Fruit fly (Drosophila melanogaster) whole organism, embryonic: Measurements from ENCODE around the gene CG6931.

Experiments
- Abd-B ChIP-seq: fragments of 200-800 bp; sonication (Bioruptor generic); optimal IDR thresholded peaks from 2 replicates; lab custom pipeline; 2018; ENCODE audit warnings: missing biosample characterization, mild to moderate bottlenecking, missing genetic modification characterization, moderate library complexity
- Aef1 ChIP-seq: fragments of 200-800 bp; sonication (Bioruptor generic); IDR thresholded peaks from 3 replicates; pipeline ENCODE4 v1.3.6; 2022; ENCODE audit warnings: missing biosample characterization, missing genetic modification characterization
- Atf3 ChIP-seq: fragments of 200-800 bp; sonication (Bioruptor generic); optimal IDR thresholded peaks from 3 replicates; lab custom pipeline; 2016; ENCODE audit warnings: missing biosample characterization, missing genetic modification characterization
- Bteb2 ChIP-seq: fragments of 200-800 bp; sonication (Bioruptor generic); optimal IDR thresholded peaks from 2 replicates; lab custom pipeline; 2016; ENCODE audit warnings: missing biosample characterization, missing genetic modification characterization
- CG10267 ChIP-seq: fragments of 200-800 bp; sonication (Bioruptor generic); optimal IDR thresholded peaks from 2 replicates; lab custom pipeline; 2018; ENCODE audit warnings: missing biosample characterization, mild to moderate bottlenecking, missing genetic modification characterization, moderate library complexity
- CG11398 ChIP-seq: fragments of 200-800 bp; sonication (Bioruptor generic); optimal IDR thresholded peaks from 2 replicates; lab custom pipeline; 2016; ENCODE audit warnings: missing biosample characterization, missing genetic modification characterization
- CG12236 ChIP-seq: fragments of 200-800 bp; sonication (Bioruptor generic); optimal IDR thresholded peaks from 2 replicates; lab custom pipeline; 2016; ENCODE audit warnings: missing biosample characterization, missing genetic modification characterization
- CG1233 ChIP-seq: fragments of 200-800 bp; sonication (Bioruptor generic); optimal IDR thresholded peaks from 4 replicates; lab custom pipeline; 2018; ENCODE audit warnings: missing biosample characterization, mild to moderate bottlenecking, missing genetic modification characterization
- CG12942 ChIP-seq: fragments of 200-800 bp; sonication (Bioruptor generic); optimal IDR thresholded peaks from 3 replicates; lab custom pipeline; 2016; ENCODE audit warnings: missing biosample characterization, missing genetic modification characterization
- CG13287 ChIP-seq: fragments of 200-800 bp; sonication (Bioruptor generic); IDR thresholded peaks from 2 replicates; pipeline ENCODE4 v1.3.6; 2022; ENCODE audit warnings: missing biosample characterization, missing genetic modification characterization; ENCODE audit not compliant: partially characterized antibody
- CG14710 ChIP-seq: fragments of 200-800 bp; sonication (Bioruptor generic); optimal IDR thresholded peaks from 3 replicates; lab custom pipeline; 2019; ENCODE audit warnings: missing biosample characterization, mild to moderate bottlenecking, missing genetic modification characterization, moderate library complexity
- CG16779 ChIP-seq: fragments of 200-800 bp; sonication (Bioruptor generic); IDR thresholded peaks from 2 replicates; pipeline ENCODE4 v1.3.6; 2022; ENCODE audit warnings: missing biosample characterization, missing genetic modification characterization
- CG2116 ChIP-seq: fragments of 200-800 bp; sonication (Bioruptor generic); optimal IDR thresholded peaks from 3 replicates; lab custom pipeline; 2018; ENCODE audit warnings: missing biosample characterization, mild to moderate bottlenecking, missing genetic modification characterization
- CG2129 ChIP-seq: fragments of 200-800 bp; sonication (Bioruptor generic); IDR thresholded peaks from 2 replicates; pipeline ENCODE4 v1.3.6; 2022; ENCODE audit warnings: missing biosample characterization, missing genetic modification characterization; ENCODE audit not compliant: partially characterized antibody
- CG2712 ChIP-seq: fragments of 200-800 bp; optimal IDR thresholded peaks from 3 replicates; lab custom pipeline; 2019; ENCODE audit warnings: missing biosample characterization, mild to moderate bottlenecking, missing genetic modification characterization, moderate library complexity
- CG31388 ChIP-seq: fragments of 200-800 bp; sonication (Bioruptor generic); optimal IDR thresholded peaks from 2 replicates; lab custom pipeline; 2016; ENCODE audit warnings: missing biosample characterization, missing genetic modification characterization
- CG32772 ChIP-seq: fragments of 200-800 bp; sonication (Bioruptor generic); IDR thresholded peaks from 2 replicates; pipeline ENCODE4 v1.3.6; 2022; ENCODE audit warnings: missing biosample characterization, missing genetic modification characterization
- CG3281 ChIP-seq: fragments of 200-800 bp; sonication (Bioruptor generic); optimal IDR thresholded peaks from 3 replicates; lab custom pipeline; 2017; ENCODE audit warnings: missing biosample characterization, mild to moderate bottlenecking, missing genetic modification characterization
- CG33557 ChIP-seq: fragments of 200-800 bp; sonication (Bioruptor generic); optimal IDR thresholded peaks from 2 replicates; lab custom pipeline; 2019; ENCODE audit warnings: missing biosample characterization, mild to moderate bottlenecking, missing genetic modification characterization, moderate library complexity
- CG3407 ChIP-seq: fragments of 200-800 bp; sonication (Bioruptor generic); optimal IDR thresholded peaks from 2 replicates; lab custom pipeline; 2018; ENCODE audit warnings: missing biosample characterization, mild to moderate bottlenecking, missing genetic modification characterization
- CG34422 ChIP-seq: fragments of 200-800 bp; sonication (Bioruptor generic); IDR thresholded peaks from 3 replicates; pipeline ENCODE4 v1.3.6; 2022; ENCODE audit warnings: missing biosample characterization, missing genetic modification characterization
- CG6175 ChIP-seq: fragments of 200-800 bp; sonication (Bioruptor generic); IDR thresholded peaks from 3 replicates; pipeline ENCODE4 v1.3.6; 2022; ENCODE audit warnings: missing biosample characterization, missing genetic modification characterization
- CG9215 ChIP-seq: fragments of 200-800 bp; sonication (Bioruptor generic); IDR thresholded peaks from 2 replicates; pipeline ENCODE4 v1.3.6; 2022; ENCODE audit warnings: missing biosample characterization, missing genetic modification characterization
- Camta ChIP-seq: fragments of 200-800 bp; sonication (Bioruptor generic); optimal IDR thresholded peaks from 2 replicates; lab custom pipeline; 2016; ENCODE audit warnings: missing biosample characterization, missing genetic modification characterization
- Dbx ChIP-seq: fragments of 200-800 bp; sonication (Bioruptor generic); IDR thresholded peaks from 3 replicates; pipeline ENCODE4 v1.3.6; 2022; ENCODE audit warnings: missing biosample characterization, missing genetic modification characterization
- E2f2 ChIP-seq: fragments of 200-800 bp; sonication (Bioruptor generic); IDR thresholded peaks from 2 replicates; pipeline ENCODE4 v1.3.6; 2022; ENCODE audit warnings: missing biosample characterization, missing genetic modification characterization
- Gug ChIP-seq: fragments of 200-800 bp; sonication (Bioruptor generic); IDR thresholded peaks from 4 replicates; pipeline ENCODE4 v1.3.6; 2022; ENCODE audit warnings: missing biosample characterization, missing genetic modification characterization
- HLH3B ChIP-seq: fragments of 200-800 bp; sonication (Bioruptor generic); IDR thresholded peaks from 2 replicates; pipeline ENCODE4 v1.3.6; 2022; ENCODE audit warnings: missing biosample characterization, missing genetic modification characterization
- Jarid2 ChIP-seq: fragments of 200-800 bp; sonication (Bioruptor generic); optimal IDR thresholded peaks from 3 replicates; lab custom pipeline; 2017; ENCODE audit warnings: mild to moderate bottlenecking, missing biosample characterization, missing genetic modification reagents, missing genetic modification characterization
- Nf-YB ChIP-seq: fragments of 200-800 bp; sonication (Bioruptor generic); optimal IDR thresholded peaks from 3 replicates; lab custom pipeline; 2019; ENCODE audit warnings: missing biosample characterization, mild to moderate bottlenecking, missing genetic modification characterization, moderate library complexity
- Ptx1 ChIP-seq: fragments of 200-800 bp; sonication (Bioruptor generic); IDR thresholded peaks from 2 replicates; pipeline ENCODE4 v1.3.6; 2022; ENCODE audit warnings: missing biosample characterization, missing genetic modification characterization
- Sry-δ ChIP-seq: fragments of 200-800 bp; sonication (Bioruptor generic); optimal IDR thresholded peaks from 2 replicates; lab custom pipeline; 2016; ENCODE audit warnings: missing biosample characterization, missing genetic modification characterization
- al ChIP-seq: fragments of 200-800 bp; sonication (Bioruptor generic); IDR thresholded peaks from 2 replicates; pipeline ENCODE4 v1.3.6; 2022; ENCODE audit warnings: missing biosample characterization, missing genetic modification characterization
- chm ChIP-seq: fragments of 200-800 bp; sonication (Bioruptor generic); IDR thresholded peaks from 2 replicates; pipeline ENCODE4 v1.3.6; 2022; ENCODE audit warnings: missing biosample characterization, missing genetic modification characterization
- dysf ChIP-seq: fragments of 200-800 bp; sonication (Bioruptor generic); IDR thresholded peaks from 3 replicates; pipeline ENCODE4 v1.3.6; 2022; ENCODE audit warnings: missing biosample characterization, missing genetic modification characterization
- grn ChIP-seq: fragments of 200-800 bp; sonication (Bioruptor generic); optimal IDR thresholded peaks from 3 replicates; lab custom pipeline; 2017; ENCODE audit warnings: missing biosample characterization, missing genetic modification characterization
- lab ChIP-seq: fragments of 200-800 bp; sonication (Bioruptor generic); optimal IDR thresholded peaks from 3 replicates; lab custom pipeline; 2017; ENCODE audit warnings: missing biosample characterization, missing genetic modification characterization, mild to moderate bottlenecking, moderate library complexity, missing genetic modification reagents
- nau ChIP-seq: fragments of 200-800 bp; sonication (Bioruptor generic); optimal IDR thresholded peaks from 3 replicates; lab custom pipeline; 2017; ENCODE audit warnings: missing biosample characterization, mild to moderate bottlenecking, missing genetic modification characterization, missing genetic modification reagents
- onecut ChIP-seq: fragments of 200-800 bp; sonication (Bioruptor generic); IDR thresholded peaks from 2 replicates; pipeline ENCODE4 v1.3.6; 2022; ENCODE audit warnings: missing biosample characterization, missing genetic modification characterization
- org-1 ChIP-seq: fragments of 200-800 bp; sonication (Bioruptor generic); optimal IDR thresholded peaks from 2 replicates; lab custom pipeline; 2017; ENCODE audit warnings: missing biosample characterization, missing genetic modification characterization
- pb ChIP-seq: fragments of 200-800 bp; sonication (Bioruptor generic); optimal IDR thresholded peaks from 3 replicates; lab custom pipeline; 2016; ENCODE audit warnings: missing biosample characterization, missing genetic modification characterization
- rib ChIP-seq: fragments of 200-800 bp; sonication (Bioruptor generic); IDR thresholded peaks from 2 replicates; pipeline ENCODE4 v1.3.6; 2022; ENCODE audit warnings: missing biosample characterization, missing genetic modification characterization
- sens ChIP-seq: fragments of 200-800 bp; sonication (Bioruptor generic); peaks from one replicate; lab custom pipeline; 2016; ENCODE audit warnings: missing biosample characterization, missing genetic modification characterization
- sens-2 ChIP-seq: fragments of 200-800 bp; sonication (Bioruptor generic); IDR thresholded peaks from 2 replicates; pipeline ENCODE4 v1.3.6; 2022; ENCODE audit warnings: missing biosample characterization, missing genetic modification characterization
- sr ChIP-seq: fragments of 200-800 bp; sonication (Bioruptor generic); IDR thresholded peaks from 3 replicates; pipeline ENCODE4 v1.3.6; 2022; ENCODE audit warnings: missing biosample characterization, missing genetic modification characterization
- ssp ChIP-seq: fragments of 200-800 bp; sonication (Bioruptor generic); IDR thresholded peaks from 2 replicates; pipeline ENCODE4 v1.3.6; 2022; ENCODE audit warnings: missing biosample characterization, missing genetic modification characterization
- tap ChIP-seq: fragments of 200-800 bp; optimal IDR thresholded peaks from 3 replicates; lab custom pipeline; 2019; ENCODE audit warnings: missing biosample characterization, mild to moderate bottlenecking, missing genetic modification characterization, moderate library complexity
- tio ChIP-seq: fragments of 200-800 bp; sonication (Bioruptor generic); optimal IDR thresholded peaks from 2 replicates; lab custom pipeline; 2017; ENCODE audit warnings: missing biosample characterization, missing genetic modification characterization, inconsistent platforms
- trem ChIP-seq: fragments of 200-800 bp; optimal IDR thresholded peaks from 3 replicates; lab custom pipeline; 2019; ENCODE audit warnings: missing biosample characterization, mild to moderate bottlenecking, missing genetic modification characterization, moderate library complexity
- zfh1 ChIP-seq: fragments of 200-800 bp; sonication (Bioruptor generic); IDR thresholded peaks from 3 replicates; pipeline ENCODE4 v1.3.6; 2022; ENCODE audit warnings: missing biosample characterization, missing genetic modification characterization

CG6931 gene

DNA sequence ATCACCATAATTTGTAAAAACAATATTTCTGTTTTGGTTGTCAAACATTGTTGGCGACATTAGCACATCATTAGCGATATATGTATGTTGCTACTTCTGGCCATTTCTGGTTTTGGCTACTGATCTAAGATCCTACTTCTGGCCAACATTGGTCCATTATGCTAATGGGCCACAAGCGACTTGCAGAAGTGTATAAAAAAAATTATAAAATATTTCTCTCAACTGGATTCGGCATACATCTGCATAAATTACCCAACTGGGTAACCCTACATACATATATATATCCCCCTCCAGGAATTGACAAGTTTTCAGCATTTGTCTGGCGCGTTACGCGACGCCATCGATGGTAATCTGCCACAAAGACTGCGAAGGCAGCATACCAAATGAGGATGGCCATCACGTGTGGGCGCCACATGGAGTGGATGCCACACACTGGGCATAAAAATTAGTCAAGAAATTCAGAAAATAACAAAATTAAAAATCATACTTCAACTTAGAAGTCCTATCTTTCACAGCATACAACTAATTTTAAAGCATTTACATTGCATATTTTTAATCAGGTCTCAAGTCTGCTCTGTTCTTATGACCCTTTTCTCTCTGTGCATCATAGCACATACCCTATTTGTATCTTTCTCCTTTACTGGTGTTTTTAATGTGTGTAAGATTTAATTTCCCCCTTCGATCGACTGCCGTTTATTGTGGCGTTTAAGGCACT, 47.1 kb downstream of the CG6931 start (continued):
- TF ChIP-seq ssp (GFP tag; lab: Robert Waterston, UW): peak; percentile 51
- peak; percentile 94 for TF ChIP-seq sens (GFP tag; lab: Kevin White, UChicago)
- TF ChIP-seq CG34422 (GFP tag; lab: Robert Waterston, UW): 0 out of 3 replicates have a peak, but pooled peaks have one; percentile 39
- TF ChIP-seq CG12942 (GFP tag; lab: Kevin White, UChicago): peak; percentile 1
- TF ChIP-seq CG2712 (tag; lab: Kevin White, UChicago): peak; percentile 71
- TF ChIP-seq CG12236: no peak
- TF ChIP-seq lab (GFP tag; lab: Kevin White, UChicago): peak; percentile 43
- TF ChIP-seq CG3407: no peak
- peak; percentile 73 for TF ChIP-seq CG10267 (tag; lab: Kevin White, UChicago)
- peak; percentile 27 for TF ChIP-seq CG33557
- no peak for TF ChIP-seq org-1 (GFP tag; lab: Kevin White, UChicago)
- peak; percentile 81; the same call in 2 of the 3 replicates for TF ChIP-seq CG6175 (GFP tag; lab: Robert Waterston, UW)
- TF ChIP-seq rib (GFP tag; lab: Robert Waterston, UW): no peak
- TF ChIP-seq CG11398: no peak
- peak; percentile 15 for TF ChIP-seq Nf-YB (GFP tag; lab: Kevin White, UChicago)
- TF ChIP-seq Gug: peak; percentile 26; the same call in 1 of the 4 replicates
- TF ChIP-seq onecut (GFP tag; lab: Robert Waterston, UW): peak; percentile 49
- 0 out of 2 replicates have a peak, but pooled peaks have one; percentile 35 for TF ChIP-seq sens-2
- peak; percentile 66 for TF ChIP-seq CG3281
- peak; percentile 79 for TF ChIP-seq zfh1
- TF ChIP-seq pb: peak; percentile 0
- TF ChIP-seq al: peak; percentile 25; the same call in 1 of the 2 replicates
- TF ChIP-seq sr: peak; percentile 81; the same call in 2 of the 3 replicates
- peak; percentile 31 for TF ChIP-seq Abd-B (GFP tag; lab: Kevin White, UChicago)
- TF ChIP-seq chm (GFP tag; lab: Robert Waterston, UW): peak; percentile 40; the same call in 1 of the 2 replicates
- TF ChIP-seq E2f2: peak; percentile 26; the same call in 1 of the 2 replicates
- peak; percentile 63; the same call in 2 of the 3 replicates for TF ChIP-seq dysf (GFP tag; lab: Robert Waterston, UW)
- no peak for TF ChIP-seq CG1233 (GFP tag; lab: Kevin White, UChicago)
- TF ChIP-seq Atf3 (GFP tag; lab: Kevin White, UChicago): peak; percentile 11
- TF ChIP-seq CG2116 (GFP tag; lab: Kevin White, UChicago): no peak
- peak; percentile 9 for TF ChIP-seq CG31388 (GFP tag; lab: Kevin White, UChicago)
- no peak for TF ChIP-seq CG13287
- peak; percentile 65 for TF ChIP-seq CG32772 (GFP tag; lab: Robert Waterston, UW)
- peak; percentile 41 for TF ChIP-seq Sry-δ
- peak; percentile 31 for TF ChIP-seq trem (tag; lab: Kevin White, UChicago)
- no peak for TF ChIP-seq Jarid2 (GFP tag; lab: Kevin White, UChicago)
- peak; percentile 16 for TF ChIP-seq Camta (GFP tag; lab: Kevin White, UChicago)
- peak; percentile 66 for TF ChIP-seq nau
- TF ChIP-seq tap (tag; lab: Kevin White, UChicago): peak; percentile 59
- TF ChIP-seq Bteb2: no peak
- TF ChIP-seq Dbx: peak; percentile 51; the same call in 1 of the 3 replicates
- no peak for TF ChIP-seq CG2129 (GFP tag; lab: Robert Waterston, UW)
- TF ChIP-seq CG9215 (GFP tag; lab: Robert Waterston, UW): 0 out of 2 replicates have a peak, but pooled peaks have one; percentile 14
- TF ChIP-seq HLH3B (GFP tag; lab: Robert Waterston, UW): peak; percentile 59
- TF ChIP-seq CG16779 (GFP tag; lab: Robert Waterston, UW): no peak
- peak; percentile 49 for TF ChIP-seq tio
- TF ChIP-seq CG14710 (tag; lab: Kevin White, UChicago): peak; percentile 77
- peak; percentile 38 for TF ChIP-seq grn (GFP tag; lab: Kevin White, UChicago)
- TF ChIP-seq Ptx1 (GFP tag; lab: Robert Waterston, UW): peak; percentile 60
- 0 out of 3 replicates have a peak, but pooled peaks have one; percentile 30 for TF ChIP-seq Aef1 (GFP tag; lab: Robert Waterston, UW)
